Fruit fly (Drosophila melanogaster): Measurements from ENCODE around the gene mesh.

mesh gene

DNA sequence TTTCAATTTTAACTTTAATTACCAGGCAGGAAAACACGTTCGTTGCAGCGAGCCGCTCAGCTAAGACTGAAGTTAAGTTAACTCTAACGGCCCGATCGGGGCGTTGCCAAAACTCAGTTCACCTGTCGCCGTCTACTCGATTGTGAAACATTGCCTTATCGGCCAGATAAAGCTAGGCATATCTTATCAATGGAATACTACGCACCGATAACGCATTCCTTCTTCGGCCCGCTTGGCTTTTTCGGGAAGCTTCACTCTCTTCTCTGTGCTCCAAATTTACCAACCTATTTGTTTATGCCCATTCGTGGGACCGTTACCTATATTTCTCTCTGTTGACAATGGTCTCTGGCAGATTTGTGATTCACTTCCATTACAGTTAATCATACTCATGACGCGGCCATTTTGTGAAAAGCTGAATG lies at the start of gene mesh:
Gene mesh, minus strand, starts transcription at position 68 of the 419 bp plus-strand sequence.
- TF ChIP-seq CG8478 (optimal IDR thresholded peaks at IDR 0.05), result no peak
- TF ChIP-seq psq (optimal IDR thresholded peaks at IDR 0.05), result no peak
- TF ChIP-seq Dll (optimal IDR thresholded peaks at IDR 0.05), result no peak
- TF ChIP-seq usp (GFP tag; optimal IDR thresholded peaks at IDR 0.05), result no peak

DNA sequence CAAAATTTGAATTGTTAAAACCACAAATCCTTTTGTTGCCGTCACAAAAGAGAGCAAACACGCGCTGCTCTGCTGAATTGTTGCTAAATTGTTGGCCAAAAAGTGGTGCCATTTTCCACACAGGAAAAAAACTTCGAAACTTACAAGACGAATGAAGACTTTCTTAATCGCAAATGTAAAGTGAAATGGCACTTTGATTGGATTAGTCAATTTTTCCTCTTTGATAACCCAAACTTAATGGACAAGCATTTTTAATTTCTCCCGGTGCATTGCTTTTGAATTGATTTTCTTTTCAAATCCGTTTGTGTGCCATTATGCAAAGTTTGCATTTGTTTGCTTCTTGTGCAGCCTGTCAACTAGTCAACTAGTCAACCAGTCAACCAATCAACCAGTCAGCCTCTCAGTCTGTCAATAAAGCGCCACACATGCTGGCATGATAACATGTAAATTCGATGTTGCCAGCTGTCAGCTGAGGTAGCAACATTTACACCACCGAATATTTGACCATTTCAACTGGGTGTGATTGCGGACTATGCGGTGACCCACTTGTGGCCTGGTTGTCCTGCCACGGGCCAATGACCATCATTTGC lies 47.6 kb upstream of the mesh start:
- TF ChIP-seq EcR (GFP tag; optimal IDR thresholded peaks at IDR 0.05), result no peak
- no peak for TF ChIP-seq Dll (optimal IDR thresholded peaks at IDR 0.05)

DNA sequence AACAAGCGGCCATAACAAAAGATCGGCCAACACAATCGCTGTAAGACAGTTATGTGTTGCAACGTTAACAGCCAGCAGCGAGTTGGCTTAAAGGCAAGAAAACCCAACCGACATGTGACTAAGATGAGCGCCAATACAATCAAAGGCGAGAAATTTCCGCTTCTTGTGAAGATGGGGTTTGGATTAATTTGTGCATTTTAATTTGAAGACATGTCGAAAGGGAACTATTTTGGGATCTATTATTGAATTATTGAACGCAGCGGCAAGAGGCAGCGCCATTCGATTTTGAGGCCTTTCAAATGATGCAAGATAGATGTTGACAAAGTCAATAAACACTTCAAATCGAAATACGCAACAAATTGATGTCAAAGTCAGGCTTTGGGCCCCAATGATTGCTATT lies 45.5 kb upstream of the mesh start:
- no peak for TF ChIP-seq usp (GFP tag; optimal IDR thresholded peaks at IDR 0.05)
- no peak for TF ChIP-seq Dll (optimal IDR thresholded peaks at IDR 0.05)

DNA sequence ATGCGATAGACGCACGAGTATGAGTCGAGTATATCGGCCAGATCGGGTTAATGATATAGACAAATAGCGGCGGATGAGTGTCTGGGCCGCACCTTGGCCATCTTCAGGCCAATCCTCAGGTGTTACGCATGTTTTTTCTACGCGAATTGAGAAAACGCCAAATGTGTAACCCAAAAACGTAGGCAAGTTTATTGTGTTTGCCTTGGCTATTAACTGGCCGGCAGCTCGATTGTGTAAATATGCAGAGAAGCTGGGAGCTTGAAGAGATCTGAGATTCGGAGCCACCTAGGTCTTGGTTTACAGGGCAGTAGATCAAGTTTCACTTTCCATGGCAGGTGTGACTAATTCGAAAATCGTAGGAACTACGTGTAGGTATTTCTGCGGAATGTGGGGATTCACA lies 44.5 kb upstream of the mesh start:
- TF ChIP-seq CG8478 (optimal IDR thresholded peaks at IDR 0.05) (no peak), usp (GFP tag; optimal IDR thresholded peaks at IDR 0.05) (no peak), Dll (optimal IDR thresholded peaks at IDR 0.05) (no peak), pan (optimal IDR thresholded peaks at IDR 0.05) (no peak), EcR (GFP tag; optimal IDR thresholded peaks at IDR 0.05) (no peak)

DNA sequence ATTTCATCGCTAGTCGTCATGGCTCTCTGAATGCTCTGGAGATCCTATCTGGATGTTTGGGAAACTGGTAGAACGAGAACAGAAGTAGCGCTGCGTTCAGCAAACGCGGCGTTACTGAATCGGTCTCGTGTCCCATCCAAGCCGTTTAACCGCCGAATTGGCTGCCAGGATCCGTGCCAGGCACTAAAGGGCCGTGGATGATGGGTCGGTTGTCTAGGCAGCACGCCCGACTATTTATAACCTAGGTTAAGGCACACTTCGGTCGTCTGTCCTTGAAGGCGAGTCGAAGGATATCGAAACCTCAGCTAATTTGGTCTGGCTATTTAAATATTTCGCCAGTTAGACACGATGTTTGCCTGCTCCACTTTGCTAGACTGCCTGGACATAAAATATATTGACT lies 39.7 kb upstream of the mesh start, which contains the start of gene CG15564:
Gene CG15564, minus strand, starts transcription at position 101 of the 400 bp plus-strand sequence.
- TF ChIP-seq psq (optimal IDR thresholded peaks at IDR 0.05) (no peak), Dll (optimal IDR thresholded peaks at IDR 0.05) (no peak), pan (optimal IDR thresholded peaks at IDR 0.05) (no peak), usp (GFP tag; optimal IDR thresholded peaks at IDR 0.05) (no peak), CG8478 (optimal IDR thresholded peaks at IDR 0.05) (no peak), EcR (GFP tag; optimal IDR thresholded peaks at IDR 0.05) (no peak)

- TF ChIP-seq Dll (optimal IDR thresholded peaks at IDR 0.05), result no peak
- TF ChIP-seq EcR (GFP tag; optimal IDR thresholded peaks at IDR 0.05), result no peak
- no peak for TF ChIP-seq psq (optimal IDR thresholded peaks at IDR 0.05)
- no peak for TF ChIP-seq CG8478 (optimal IDR thresholded peaks at IDR 0.05)
- TF ChIP-seq usp (GFP tag; optimal IDR thresholded peaks at IDR 0.05), result no peak
- TF ChIP-seq pan (optimal IDR thresholded peaks at IDR 0.05), result no peak
Observed at dm6 chr3R:31232236-31232635, 36.7 kb upstream of the mesh start, which contains the start of gene CG15563. CG15563 (minus strand) TSS chr3R:31232336.

DNA sequence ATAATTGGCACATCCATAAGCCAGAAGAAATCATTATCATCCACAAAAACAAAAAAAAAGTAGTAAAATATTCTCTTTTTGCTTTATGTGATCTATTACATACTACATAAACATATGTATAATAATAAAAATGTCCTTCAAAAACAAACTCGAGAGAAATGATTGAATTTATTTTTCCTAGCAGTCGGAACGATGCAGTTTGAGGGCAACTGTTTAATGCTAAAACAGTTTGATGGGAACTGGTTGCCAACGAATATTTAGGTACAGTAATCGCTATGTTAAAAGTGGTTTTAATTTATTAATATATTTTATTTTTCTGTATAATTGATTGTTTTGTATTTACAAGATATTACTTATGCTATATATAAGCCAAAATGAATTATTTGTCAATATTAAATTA lies 35.6 kb upstream of the mesh start:
- TF ChIP-seq pan (optimal IDR thresholded peaks at IDR 0.05) (no peak), psq (optimal IDR thresholded peaks at IDR 0.05) (no peak), CG8478 (optimal IDR thresholded peaks at IDR 0.05) (no peak), EcR (GFP tag; optimal IDR thresholded peaks at IDR 0.05) (no peak), Dll (optimal IDR thresholded peaks at IDR 0.05) (no peak), usp (GFP tag; optimal IDR thresholded peaks at IDR 0.05) (no peak)

DNA sequence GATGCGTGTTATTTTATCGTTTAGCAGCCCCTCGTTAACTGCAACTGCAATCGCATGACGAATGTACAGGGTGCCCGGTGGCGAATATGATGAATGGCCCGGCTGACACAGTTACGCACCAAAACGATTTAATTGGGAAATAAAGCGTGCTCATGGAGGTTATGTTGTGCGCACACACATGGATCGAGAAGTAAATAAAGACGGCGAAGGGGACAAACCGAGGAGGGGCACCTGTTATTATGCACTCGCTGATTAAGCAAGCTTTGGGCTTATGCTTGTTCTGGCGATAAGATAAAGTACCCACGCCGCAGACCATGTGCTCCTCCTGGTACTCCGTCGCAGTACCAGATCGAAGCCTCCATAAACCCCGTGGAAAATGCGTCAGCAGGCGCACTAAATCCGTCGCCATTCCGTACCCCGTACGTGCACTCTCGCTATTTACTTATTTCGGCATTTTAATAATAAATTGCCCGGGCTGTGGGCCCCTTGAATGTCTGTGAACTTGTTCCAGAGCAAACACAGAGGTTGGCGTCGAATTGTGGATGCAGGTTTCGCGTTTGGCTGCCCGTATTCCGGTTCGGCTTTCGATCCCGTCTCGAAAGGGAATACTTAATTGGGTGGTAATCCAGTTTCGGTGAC lies 29.6 kb upstream of the mesh start:
- TF ChIP-seq CG8478 (optimal IDR thresholded peaks at IDR 0.05) (no peak), pan (optimal IDR thresholded peaks at IDR 0.05) (no peak), usp (GFP tag; optimal IDR thresholded peaks at IDR 0.05) (no peak), Dll (optimal IDR thresholded peaks at IDR 0.05) (no peak), psq (optimal IDR thresholded peaks at IDR 0.05) (no peak), EcR (GFP tag; optimal IDR thresholded peaks at IDR 0.05) (no peak)

DNA sequence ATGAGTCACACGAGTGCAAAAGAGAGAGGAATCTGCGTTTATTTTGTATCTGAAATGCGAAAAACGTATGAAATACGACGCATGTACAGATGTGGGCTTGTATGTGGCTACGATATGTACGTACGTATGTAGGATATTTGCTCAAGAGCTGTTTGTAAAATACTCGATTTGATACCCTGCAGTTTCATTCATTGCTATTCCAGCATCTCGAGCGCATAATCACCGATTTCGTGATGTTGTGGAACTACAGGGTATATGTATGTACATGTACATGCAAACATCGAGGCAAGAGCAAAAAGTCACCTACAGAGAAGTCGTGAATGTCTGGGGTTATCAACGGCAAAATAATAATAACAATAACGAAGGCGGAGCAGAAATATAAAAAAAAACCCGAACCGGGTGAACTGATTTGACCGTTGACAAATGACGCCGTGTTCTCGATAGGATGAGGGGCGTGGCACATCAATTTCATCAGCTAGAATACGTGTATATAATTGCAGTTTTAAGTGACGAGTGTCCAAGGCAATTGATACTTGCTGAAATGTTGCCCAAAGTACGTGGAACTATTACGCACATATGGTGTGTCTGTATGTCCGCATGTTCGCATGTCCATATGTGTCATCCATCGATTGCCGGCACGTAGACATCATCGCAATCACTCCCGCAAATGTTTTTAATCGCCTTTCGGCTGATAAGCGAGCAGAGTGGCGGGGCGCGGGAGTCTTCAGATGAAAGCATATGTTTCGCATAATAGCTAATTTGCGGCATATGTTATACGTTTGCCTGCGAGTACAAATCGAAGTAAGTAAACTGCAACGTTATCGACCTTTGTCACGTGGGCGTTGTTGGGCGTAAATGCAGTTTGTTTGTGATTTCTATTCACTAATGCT lies 28.7 kb upstream of the mesh start:
- no peak for TF ChIP-seq CG8478 (optimal IDR thresholded peaks at IDR 0.05)
- TF ChIP-seq pan (optimal IDR thresholded peaks at IDR 0.05), result no peak
- TF ChIP-seq psq (optimal IDR thresholded peaks at IDR 0.05), result no peak
- no peak for TF ChIP-seq EcR (GFP tag; optimal IDR thresholded peaks at IDR 0.05)
- TF ChIP-seq Dll (optimal IDR thresholded peaks at IDR 0.05), result no peak
- TF ChIP-seq usp (GFP tag; optimal IDR thresholded peaks at IDR 0.05), result no peak

DNA sequence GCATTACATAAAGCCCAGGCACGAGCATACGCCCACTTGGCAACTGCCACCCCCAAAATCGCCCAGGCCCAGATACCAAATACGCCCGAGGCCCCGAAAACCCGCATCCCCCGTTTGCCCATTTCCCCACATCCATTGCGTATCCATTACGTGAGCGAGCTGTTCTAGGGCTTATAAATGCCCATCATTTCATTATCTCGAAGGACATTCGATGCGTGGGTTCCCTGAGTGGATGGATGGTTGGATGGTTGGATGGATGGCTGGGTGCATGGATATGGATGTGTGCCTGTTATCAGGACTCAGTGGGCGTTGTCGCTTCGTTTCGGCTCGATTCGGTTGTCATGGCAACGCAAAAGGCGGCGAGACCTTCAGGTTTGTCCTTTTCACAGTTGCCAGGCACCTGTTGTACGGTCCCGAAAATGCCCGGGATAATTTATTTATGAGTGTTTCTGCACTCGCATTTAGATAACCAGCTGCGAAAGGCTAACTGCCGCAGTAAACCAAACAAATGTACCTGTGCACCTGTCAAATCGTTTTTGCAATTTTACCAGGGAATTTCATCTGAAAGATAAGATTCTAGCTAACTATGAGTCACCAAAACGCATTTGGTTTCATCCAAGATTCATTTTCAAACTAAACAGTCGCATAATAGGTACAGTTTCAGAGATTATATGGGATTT lies 27.5 kb upstream of the mesh start:
- TF ChIP-seq psq (optimal IDR thresholded peaks at IDR 0.05) (no peak), CG8478 (optimal IDR thresholded peaks at IDR 0.05) (no peak), EcR (GFP tag; optimal IDR thresholded peaks at IDR 0.05) (no peak), Dll (optimal IDR thresholded peaks at IDR 0.05) (no peak), usp (GFP tag; optimal IDR thresholded peaks at IDR 0.05) (no peak)

- TF ChIP-seq EcR (GFP tag; optimal IDR thresholded peaks at IDR 0.05) (no peak), usp (GFP tag; optimal IDR thresholded peaks at IDR 0.05) (no peak), psq (optimal IDR thresholded peaks at IDR 0.05) (no peak), pan (optimal IDR thresholded peaks at IDR 0.05) (no peak), Dll (optimal IDR thresholded peaks at IDR 0.05) (no peak), CG8478 (optimal IDR thresholded peaks at IDR 0.05) (no peak)
Observed at dm6 chr3R:31222125-31222889, 26.7 kb upstream of the mesh start.

Measured in whole organism.